Worm (Caenorhabditis elegans) whole organism, L1 larva: ENCODE data around the gene nstp-6.

ENCODE experiments used
- C04F5.9 ChIP-seq: sonication (generic microtip); optimal IDR thresholded peaks from 2 replicates; lab custom pipeline; 2016; ENCODE audit warnings: missing genetic modification characterization, missing compliant biosample characterization
- C16A3.4 ChIP-seq: fragments of 150-350 bp; optimal IDR thresholded peaks from 2 replicates; lab custom pipeline; 2014; ENCODE audit warnings: missing biosample characterization, missing genetic modification characterization
- C34B4.2 ChIP-seq: sonication (generic microtip); optimal IDR thresholded peaks from 2 replicates; lab custom pipeline; 2017; ENCODE audit warnings: mild to moderate bottlenecking, missing genetic modification characterization, missing compliant biosample characterization
- aha-1 ChIP-seq: fragments of 150-350 bp; optimal IDR thresholded peaks from 2 replicates; lab custom pipeline; 2014; ENCODE audit warnings: missing biosample characterization, missing genetic modification characterization
- aly-2 ChIP-seq: fragments of 150-350 bp; optimal IDR thresholded peaks from 2 replicates; lab custom pipeline; 2014; ENCODE audit warnings: missing biosample characterization, missing genetic modification characterization
- ama-1 ChIP-seq: fragments of 150-350 bp; optimal IDR thresholded peaks from 2 replicates; lab custom pipeline; 2014
- blmp-1 ChIP-seq: fragments of 150-350 bp; optimal IDR thresholded peaks from 2 replicates; lab custom pipeline; 2014; ENCODE audit warnings: missing biosample characterization, missing genetic modification characterization
- ceh-8 ChIP-seq: fragments of 200-800 bp; sonication (Bioruptor generic); optimal IDR thresholded peaks from 2 replicates; lab custom pipeline; 2018; ENCODE audit warnings: mild to moderate bottlenecking, missing genetic modification characterization, moderate library complexity, missing compliant biosample characterization
- ceh-90 ChIP-seq: sonication (generic microtip); optimal IDR thresholded peaks from 2 replicates; lab custom pipeline; 2016; ENCODE audit warnings: missing genetic modification characterization, missing compliant biosample characterization
- ces-1 ChIP-seq: fragments of 150-350 bp; optimal IDR thresholded peaks from 2 replicates; lab custom pipeline; 2014; ENCODE audit warnings: missing biosample characterization, missing genetic modification reagents, missing genetic modification characterization
- dpl-1 ChIP-seq, 3 experiments: fragments of 150-350 bp in 2 of 3; sonication (generic microtip) in 1 of 3; optimal IDR thresholded peaks; 2 replicates each; lab custom pipeline; 2014 to 2017; ENCODE audit warnings: missing biosample characterization in 3 of 3, missing genetic modification characterization in 3 of 3, missing genetic modification reagents in 3 of 3
- efl-1 ChIP-seq, 4 experiments: fragments of 150-350 bp; optimal IDR thresholded peaks in 3 of 4; peaks in 1 of 4; 1 replicate in 1 of 4; 2 replicates in 3 of 4; lab custom pipeline; 2014; ENCODE audit warnings: missing biosample characterization in 2 of 4, missing genetic modification characterization in 2 of 4, missing genetic modification reagents in 2 of 4
- egl-13 ChIP-seq: sonication (generic microtip); optimal IDR thresholded peaks from 2 replicates; lab custom pipeline; 2016; ENCODE audit warnings: missing genotype, missing genetic modification reagents, missing genetic modification characterization, missing compliant biosample characterization
- elt-2 ChIP-seq: sonication (generic microtip); optimal IDR thresholded peaks from 2 replicates; lab custom pipeline; 2016; ENCODE audit warnings: missing genetic modification characterization, mild to moderate bottlenecking, inconsistent platforms, missing compliant biosample characterization, missing genetic modification reagents
- fkh-10 ChIP-seq: sonication (generic microtip); optimal IDR thresholded peaks from 2 replicates; lab custom pipeline; 2017; ENCODE audit warnings: missing biosample characterization, missing genetic modification reagents, missing genetic modification characterization
- fkh-8 ChIP-seq: sonication (generic microtip); optimal IDR thresholded peaks from 2 replicates; lab custom pipeline; 2016; ENCODE audit warnings: mild to moderate bottlenecking, missing genetic modification characterization, missing compliant biosample characterization
- grh-1 ChIP-seq: fragments of 200-800 bp; sonication (Bioruptor generic); IDR thresholded peaks from 2 replicates; pipeline ENCODE4 v1.3.6; 2022; ENCODE audit warnings: missing genetic modification reagents, missing genetic modification characterization, missing compliant biosample characterization
- hlh-4 ChIP-seq: sonication (generic microtip); optimal IDR thresholded peaks from 2 replicates; lab custom pipeline; 2016; ENCODE audit warnings: mild to moderate bottlenecking, missing genetic modification characterization, missing compliant biosample characterization
- hpl-2 ChIP-seq: fragments of 150-350 bp; optimal IDR thresholded peaks from 2 replicates; lab custom pipeline; 2014; ENCODE audit warnings: missing biosample characterization, missing genetic modification reagents, missing genetic modification characterization
- isw-1 ChIP-seq: fragments of 200-800 bp; sonication (Bioruptor generic); IDR thresholded peaks from 2 replicates; pipeline ENCODE4 v1.3.6; 2022; ENCODE audit warnings: missing genetic modification characterization, missing compliant biosample characterization
- lin-13 ChIP-seq: fragments of 150-350 bp; optimal IDR thresholded peaks from 2 replicates; lab custom pipeline; 2014; ENCODE audit warnings: missing biosample characterization, missing genetic modification reagents, missing genetic modification characterization
- lin-14 ChIP-seq: fragments of 200-800 bp; sonication (Bioruptor generic); optimal IDR thresholded peaks from 2 replicates; lab custom pipeline; 2018; ENCODE audit warnings: mild to moderate bottlenecking, missing genetic modification characterization, moderate library complexity, missing compliant biosample characterization
- lin-15B ChIP-seq: fragments of 150-350 bp; sonication (generic microtip); optimal IDR thresholded peaks from 3 replicates; lab custom pipeline; 2014; ENCODE audit warnings: missing biosample characterization, missing genetic modification characterization
- lin-35 ChIP-seq, 2 experiments: fragments of 150-350 bp; optimal IDR thresholded peaks; 2 replicates each; lab custom pipeline; 2014; ENCODE audit warnings: missing biosample characterization in 2 of 2, missing genetic modification characterization in 2 of 2, missing genetic modification reagents in 2 of 2
- lin-39 ChIP-seq: fragments of 150-350 bp; optimal IDR thresholded peaks from 2 replicates; lab custom pipeline; 2014; ENCODE audit warnings: missing biosample characterization, missing genetic modification reagents, missing genetic modification characterization
- nhr-12 ChIP-seq: sonication (generic microtip); optimal IDR thresholded peaks from 2 replicates; lab custom pipeline; 2017; ENCODE audit warnings: missing biosample characterization, missing genetic modification characterization
- nhr-19 ChIP-seq: fragments of 200-800 bp; sonication (Bioruptor generic); conservative IDR thresholded peaks from 2 replicates; pipeline ENCODE4 v1.3.6; 2022; ENCODE audit warnings: missing genetic modification characterization, missing compliant biosample characterization
- nhr-237 ChIP-seq: fragments of 150-350 bp; optimal IDR thresholded peaks from 2 replicates; lab custom pipeline; 2014; ENCODE audit warnings: missing biosample characterization, missing genetic modification characterization
- nhr-47 ChIP-seq: sonication (generic microtip); optimal IDR thresholded peaks from 2 replicates; lab custom pipeline; 2016; ENCODE audit warnings: mild to moderate bottlenecking, missing genetic modification characterization, moderate library complexity, missing compliant biosample characterization
- nhr-77 ChIP-seq: fragments of 150-350 bp; optimal IDR thresholded peaks from 2 replicates; lab custom pipeline; 2014; ENCODE audit warnings: missing biosample characterization, missing genetic modification characterization
- nhr-84 ChIP-seq: sonication (generic microtip); optimal IDR thresholded peaks from 2 replicates; lab custom pipeline; 2017; ENCODE audit warnings: missing biosample characterization, missing genetic modification characterization
- nhr-85 ChIP-seq: sonication (generic microtip); peaks from one replicate; lab custom pipeline; 2016; ENCODE audit warnings: missing genetic modification characterization, inconsistent platforms, missing compliant biosample characterization
- snu-23 ChIP-seq: sonication (generic microtip); optimal IDR thresholded peaks from 2 replicates; lab custom pipeline; 2016; ENCODE audit warnings: missing genetic modification characterization, missing compliant biosample characterization
- swsn-7 ChIP-seq: sonication (generic microtip); optimal IDR thresholded peaks from 2 replicates; lab custom pipeline; 2016; ENCODE audit warnings: missing genetic modification characterization, missing compliant biosample characterization
- unc-130 ChIP-seq: fragments of 150-350 bp; optimal IDR thresholded peaks from 2 replicates; lab custom pipeline; 2017; ENCODE audit warnings: missing biosample characterization, missing genetic modification characterization, inconsistent platforms
- unc-62 ChIP-seq: fragments of 150-350 bp; optimal IDR thresholded peaks from 2 replicates; lab custom pipeline; 2014; ENCODE audit warnings: missing biosample characterization, missing genetic modification reagents, missing genetic modification characterization
- xbp-1 ChIP-seq: sonication (generic microtip); optimal IDR thresholded peaks from 2 replicates; lab custom pipeline; 2016; ENCODE audit warnings: missing genetic modification characterization, missing compliant biosample characterization
- ztf-11 ChIP-seq, 2 experiments: sonication (generic microtip); optimal IDR thresholded peaks; 2 replicates each; lab custom pipeline; 2016 to 2017; ENCODE audit warnings: missing genetic modification characterization in 2 of 2, missing biosample characterization in 1 of 2, missing compliant biosample characterization in 1 of 2

The nstp-6 gene

ce11 chrIV:3515412-3516046 lies 31.9 kb downstream of the nstp-6 start (continued):
- TF ChIP-seq aha-1 (tag; lab: Kevin White, UChicago), result no peak
- no peak for TF ChIP-seq ama-1 (lab: Kevin White, UChicago)
- TF ChIP-seq grh-1 (GFP tag; lab: Robert Waterston, UW), result no peak
- peak; percentile 87 for TF ChIP-seq lin-14 (GFP tag; lab: Kevin White, UChicago)
- no peak for TF ChIP-seq nhr-84 (tag; lab: Kevin White, UChicago)
- peak; percentile 63 for TF ChIP-seq swsn-7 (tag; lab: Kevin White, UChicago)
- TF ChIP-seq nhr-47, result peak; percentile 55
- TF ChIP-seq hpl-2 (GFP tag; lab: Kevin White, UChicago), result no peak
- no peak for TF ChIP-seq unc-130 (tag; lab: Kevin White, UChicago)
- TF ChIP-seq elt-2 (tag; lab: Kevin White, UChicago), result no peak
- TF ChIP-seq lin-39 (tag; lab: Kevin White, UChicago), result no peak
- TF ChIP-seq nhr-237 (tag; lab: Kevin White, UChicago), result no peak
- TF ChIP-seq isw-1 (GFP tag; lab: Robert Waterston, UW), result peak; percentile 18
- no peak for TF ChIP-seq egl-13 (tag; lab: Kevin White, UChicago)
- TF ChIP-seq C04F5.9 (tag; lab: Kevin White, UChicago), result no peak
- TF ChIP-seq C16A3.4 (tag; lab: Kevin White, UChicago), result peak; percentile 24
- TF ChIP-seq ceh-8, result no peak
- TF ChIP-seq nhr-19 (GFP tag; lab: Robert Waterston, UW), result peak; percentile 71
- no peak for TF ChIP-seq fkh-10 (GFP tag; lab: Kevin White, UChicago)
- TF ChIP-seq lin-13 (GFP tag; lab: Kevin White, UChicago), result peak; percentile 14
- TF ChIP-seq unc-62 (GFP tag; lab: Kevin White, UChicago), result no peak
- TF ChIP-seq snu-23 (GFP tag; lab: Kevin White, UChicago), result peak; percentile 72
- TF ChIP-seq C34B4.2 (tag; lab: Kevin White, UChicago), result no peak
- no peak for TF ChIP-seq hlh-4 (tag; lab: Kevin White, UChicago)
- TF ChIP-seq xbp-1 (tag; lab: Kevin White, UChicago), result peak; percentile 28
- no peak for TF ChIP-seq ceh-90 (tag; lab: Kevin White, UChicago)
- no peak for TF ChIP-seq nhr-12
- peak; percentile 35 for TF ChIP-seq nhr-77 (tag; lab: Kevin White, UChicago)
- peak; percentile 62 to 63 for TF ChIP-seq lin-35 (GFP tag; optimal IDR thresholded peaks at IDR 0.05; lab: Kevin White, UChicago)
- no peak for TF ChIP-seq nhr-85
- peak; percentile 37 for TF ChIP-seq fkh-8
- TF ChIP-seq lin-15B, result no peak
- TF ChIP-seq ces-1, result no peak

- no peak for TF ChIP-seq ztf-11 (tag; optimal IDR thresholded peaks at IDR 0.05; lab: Kevin White, UChicago)
- TF ChIP-seq blmp-1 (tag; lab: Kevin White, UChicago), result no peak
- TF ChIP-seq, all 84 proteins: peak for 0
Measured at ce11 chrIV:3514467-3514866, 32.9 kb downstream of the nstp-6 start, which contains the start of gene tsg-101. Gene tsg-101 (minus strand): TSS chrIV:3514567.

ce11 chrIV:3509477-3510063 lies 37.8 kb downstream of the nstp-6 start, which contains the start of gene ced-10:
Gene ced-10 (minus strand): TSS chrIV:3509527.
- no peak for TF ChIP-seq aly-2 (tag; lab: Kevin White, UChicago)
- TF ChIP-seq dpl-1 (GFP tag; optimal IDR thresholded peaks at IDR 0.05; lab: Kevin White, UChicago), result peak in 2 of 3 experiments; percentile 1 to 10
- peak in 1 of 2 experiments; percentile 3 for TF ChIP-seq efl-1 (optimal IDR thresholded peaks at IDR 0.05; lab: Kevin White, UChicago)
- TF ChIP-seq efl-1 (GFP tag; optimal IDR thresholded peaks at IDR 0.05 in 1 of 2; lab: Kevin White, UChicago), result peak; percentile 21 to 93
- no peak for TF ChIP-seq lin-35 (GFP tag; optimal IDR thresholded peaks at IDR 0.05; lab: Kevin White, UChicago)
